Fruit fly (Drosophila melanogaster): ENCODE results near the gene Sfp24C1.

Gene Sfp24C1

dm6 chr2L:3655698-3656105, 44.8 kb upstream of the Sfp24C1 start (continued):
- TF ChIP-seq zfh2 (GFP tag; optimal IDR thresholded peaks at IDR 0.05) (peak; percentile 98), Ptx1 (GFP tag; IDR thresholded peaks at IDR 0.05) (peak; percentile 98), CrebB (tag; optimal IDR thresholded peaks at IDR 0.05) (peak; percentile 98), lab (GFP tag; optimal IDR thresholded peaks at IDR 0.05) (peak; percentile 99), pnt (GFP tag; optimal IDR thresholded peaks at IDR 0.05) (peak; percentile 98), CG16863 (GFP tag; optimal IDR thresholded peaks at IDR 0.05) (peak; percentile 98), Neu2 (GFP tag; optimal IDR thresholded peaks at IDR 0.05; ENCODE audit: borderline replicate concordance) (peak; percentile 88), CG7839 (tag; optimal IDR thresholded peaks at IDR 0.05) (peak; percentile 99), klu (GFP tag; IDR thresholded peaks at IDR 0.05) (peak; percentile 95), CG1832 (GFP tag; optimal IDR thresholded peaks at IDR 0.05) (no peak), Awh (GFP tag; IDR thresholded peaks at IDR 0.05) (peak; percentile 98), eve (GFP tag; optimal IDR thresholded peaks at IDR 0.05) (peak in 1 of 2 experiments; percentile 99), gem (tag; optimal IDR thresholded peaks at IDR 0.05) (peak; percentile 99), CkIIα-i1 (GFP tag; IDR thresholded peaks at IDR 0.05) (peak; percentile 86), Dip3 (GFP tag; optimal IDR thresholded peaks at IDR 0.05) (peak; percentile 97), gcm2 (GFP tag; optimal IDR thresholded peaks at IDR 0.05) (peak; percentile 96), CG12299 (tag; optimal IDR thresholded peaks at IDR 0.05) (peak; percentile 98), CG10565 (GFP tag; optimal IDR thresholded peaks at IDR 0.05) (peak; percentile 88), CG14667 (GFP tag; IDR thresholded peaks at IDR 0.05) (peak; percentile 97), Atf6 (GFP tag; IDR thresholded peaks at IDR 0.05) (peak; percentile 98), tin (GFP tag; optimal IDR thresholded peaks at IDR 0.05) (peak; percentile 98), org-1 (GFP tag; optimal IDR thresholded peaks at IDR 0.05) (peak; percentile 99), pros (GFP tag; optimal IDR thresholded peaks at IDR 0.05) (peak; percentile 88), eyg (GFP tag; optimal IDR thresholded peaks at IDR 0.05) (peak; percentile 97), CG10654 (GFP tag; optimal IDR thresholded peaks at IDR 0.05) (peak; percentile 98), HLHmδ (GFP tag; optimal IDR thresholded peaks at IDR 0.05) (no peak), Xbp1 (GFP tag; optimal IDR thresholded peaks at IDR 0.05) (peak; percentile 99), Dll (GFP tag; IDR thresholded peaks at IDR 0.05; ENCODE audit: partially characterized antibody) (no peak; the same call in 3 of the 4 replicates), pfk (GFP tag; optimal IDR thresholded peaks at IDR 0.05) (peak; percentile 76), phol (tag; optimal IDR thresholded peaks at IDR 0.05) (peak; percentile 98), CG12659 (GFP tag; optimal IDR thresholded peaks at IDR 0.05) (peak; percentile 99), CG18476 (GFP tag; optimal IDR thresholded peaks at IDR 0.05) (peak; percentile 95), ind (GFP tag; optimal IDR thresholded peaks at IDR 0.05) (peak; percentile 99), bowl (GFP tag; IDR thresholded peaks at IDR 0.05) (peak; percentile 95), Doc2 (GFP tag; IDR thresholded peaks at IDR 0.05) (peak; percentile 88), CG11085 (GFP tag; IDR thresholded peaks at IDR 0.05) (peak; percentile 96), en (GFP tag; optimal IDR thresholded peaks at IDR 0.05) (peak; percentile 97), CG2712 (tag; optimal IDR thresholded peaks at IDR 0.05) (peak; percentile 99), gro (GFP tag; optimal IDR thresholded peaks at IDR 0.05) (peak; percentile 98), toy (GFP tag; IDR thresholded peaks at IDR 0.05) (peak; percentile 92), CG15011 (GFP tag; optimal IDR thresholded peaks at IDR 0.05) (peak; percentile 97), jumu (GFP tag; optimal IDR thresholded peaks at IDR 0.05) (peak; percentile 98), Atf3 (GFP tag; optimal IDR thresholded peaks at IDR 0.05) (peak; percentile 94), CG8478 (optimal IDR thresholded peaks at IDR 0.05) (no peak), sima (GFP tag; optimal IDR thresholded peaks at IDR 0.05) (peak; percentile 95), CG34376 (GFP tag; optimal IDR thresholded peaks at IDR 0.05) (peak; percentile 99), MESR4 (GFP tag; optimal IDR thresholded peaks at IDR 0.05) (peak; percentile 74), wek (GFP tag; optimal IDR thresholded peaks at IDR 0.05) (peak; percentile 96), dmrt99B (tag; optimal IDR thresholded peaks at IDR 0.05) (peak; percentile 99), CG6272 (GFP tag; IDR thresholded peaks at IDR 0.05) (peak; percentile 96), CTCF (GFP tag; optimal IDR thresholded peaks at IDR 0.05) (peak; percentile 71), CG8281 (tag; optimal IDR thresholded peaks at IDR 0.05) (peak; percentile 92)
